Worm (Caenorhabditis elegans): ENCODE data around the gene oac-38.

DNA sequence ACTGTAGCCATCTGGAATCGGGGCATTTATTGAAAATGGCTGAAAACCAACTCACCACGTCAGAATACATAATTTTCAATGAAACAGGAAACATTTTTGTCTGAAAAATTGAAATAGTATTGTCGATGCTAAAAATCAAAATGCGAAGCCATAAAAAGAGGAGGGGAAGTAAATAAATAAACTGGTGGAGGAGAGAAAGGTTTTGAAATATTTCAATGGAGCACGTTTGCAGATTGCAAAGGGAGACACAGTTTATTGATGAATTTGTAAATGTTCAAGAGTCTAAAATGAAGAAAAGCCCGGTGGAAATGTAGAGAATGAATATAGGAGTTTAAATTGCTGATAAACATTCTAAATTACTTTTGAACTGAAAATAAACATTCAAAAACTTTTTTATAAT lies 50.1 kb downstream of the oac-38 start, which contains the start of gene F52B11.5:
- TF ChIP-seq pha-4 (tag; optimal IDR thresholded peaks at IDR 0.05) (peak; percentile 91), egl-5 (tag; optimal IDR thresholded peaks at IDR 0.05) (no peak)

Data from whole organism, L3 larva.